Fruit fly (Drosophila melanogaster): ENCODE data around the gene CG14711.

dm6 chr3R:11663441-11663840, 40.3 kb downstream of the CG14711 start:
- TF ChIP-seq CG10462 (GFP tag; optimal IDR thresholded peaks at IDR 0.05) (no peak), CG10321 (GFP tag; IDR thresholded peaks at IDR 0.05) (no peak)

All from whole organism, embryonic.